Fruit fly (Drosophila melanogaster) whole organism, larva: ENCODE measurements around the gene Cks85A.

ENCODE experiments used
- noc ChIP-seq: fragments of 200-800 bp; sonication (Bioruptor generic); optimal IDR thresholded peaks from 3 replicates; lab custom pipeline; 2019; ENCODE audit warnings: missing biosample characterization, mild to moderate bottlenecking, missing genetic modification characterization, moderate library complexity

The Cks85A gene

dm6 chr3R:8725179-8725578, 6.9 kb upstream of the Cks85A start, which contains the start of gene ouib:
TSS of gene ouib (plus strand) at chr3R:8725479.
- TF ChIP-seq noc = no peak

DNA sequence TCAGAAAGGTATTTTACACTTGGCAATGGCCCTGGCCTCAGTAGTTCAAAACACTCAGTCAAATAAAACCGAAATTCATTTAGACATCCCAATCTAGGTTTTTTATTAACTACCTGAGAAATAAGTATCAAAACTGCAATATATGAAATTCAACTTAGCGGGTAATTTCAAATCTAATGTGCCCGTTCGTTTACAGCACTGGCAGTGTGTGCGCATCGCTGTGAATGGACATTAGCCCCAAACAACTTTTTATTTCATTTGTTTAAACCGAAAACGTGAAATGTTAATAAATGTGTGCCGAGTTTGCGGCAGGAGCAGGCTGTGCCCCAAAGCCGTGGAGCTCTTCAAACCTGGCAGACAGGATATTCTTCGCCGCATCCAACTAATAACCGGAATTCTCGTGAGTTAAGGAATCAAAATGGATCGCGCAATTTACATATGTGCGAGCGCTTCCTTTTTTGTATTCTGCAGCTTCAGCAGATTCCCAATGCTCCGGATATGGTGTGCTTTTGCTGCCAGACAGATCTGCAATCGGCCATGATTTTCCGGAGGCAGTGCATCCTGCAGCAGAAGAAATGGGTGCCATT, 4.8 kb upstream of the Cks85A start, which contains the start of gene nom:
Gene nom, plus strand, starts transcription at position 213 of the 587 bp plus-strand sequence.
- TF ChIP-seq noc = no peak

- TF ChIP-seq noc = no peak
These were observed 2.8 kb upstream of the Cks85A start, which contains the start of gene CG8136 for dm6 chr3R:8721071-8721470. TSS of gene CG8136 (plus strand) at chr3R:8721371.

dm6 chr3R:8718898-8719297, 642 bp upstream of the Cks85A start, which contains the start of gene CG11760:
TSS of gene CG11760 (plus strand) at chr3R:8719198.
- TF ChIP-seq noc = no peak

- no peak for TF ChIP-seq noc
These were observed 1.7 kb downstream of the Cks85A start for dm6 chr3R:8716551-8716879.

- TF ChIP-seq noc = no peak
These were observed 2.3 kb downstream of the Cks85A start, which contains the start of gene TMEM216 for dm6 chr3R:8715851-8716550. TSS of gene TMEM216 (plus strand) at chr3R:8716243.

DNA sequence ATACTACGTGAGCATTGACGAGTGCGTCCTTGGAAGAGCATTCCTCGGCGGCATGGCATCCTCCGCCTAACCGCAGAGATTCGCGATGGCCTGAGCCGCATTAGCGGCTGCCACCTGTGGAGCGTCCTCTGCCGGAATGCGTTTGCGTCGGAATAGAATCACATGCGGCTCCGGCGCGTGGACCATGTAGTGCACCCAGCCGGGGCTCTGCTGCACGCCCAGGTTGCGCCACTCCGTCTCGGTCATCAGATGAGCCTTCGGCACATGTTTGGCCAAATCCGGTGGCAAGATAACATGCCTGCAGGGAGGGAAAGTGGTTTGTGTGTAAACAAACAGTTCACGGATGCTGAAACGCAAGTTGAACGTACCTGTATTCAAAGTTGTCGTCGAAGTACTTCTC, 2.9 kb downstream of the Cks85A start:
- TF ChIP-seq noc = no peak

DNA sequence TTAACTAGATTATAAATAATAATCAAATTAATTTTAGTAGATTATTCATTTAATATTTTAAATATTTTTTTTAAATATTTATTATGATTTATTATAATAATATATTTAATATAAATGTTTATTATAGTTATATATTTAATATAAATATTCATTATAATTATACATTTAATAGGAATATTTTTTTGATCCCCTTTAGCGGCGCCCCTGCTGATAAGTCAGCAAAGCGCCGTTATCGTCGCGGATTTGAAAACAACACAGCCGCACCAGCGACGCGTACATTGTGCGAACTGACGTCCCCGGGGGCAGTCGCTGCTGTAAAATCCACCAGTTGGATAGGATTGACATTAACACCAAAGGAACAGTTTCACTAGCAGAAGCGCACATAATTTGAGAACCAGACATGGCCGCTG, 5.5 kb downstream of the Cks85A start, which contains the start of gene CG8112:
Gene CG8112, plus strand, starts transcription at position 212 of the 410 bp plus-strand sequence.
- TF ChIP-seq noc = no peak

DNA sequence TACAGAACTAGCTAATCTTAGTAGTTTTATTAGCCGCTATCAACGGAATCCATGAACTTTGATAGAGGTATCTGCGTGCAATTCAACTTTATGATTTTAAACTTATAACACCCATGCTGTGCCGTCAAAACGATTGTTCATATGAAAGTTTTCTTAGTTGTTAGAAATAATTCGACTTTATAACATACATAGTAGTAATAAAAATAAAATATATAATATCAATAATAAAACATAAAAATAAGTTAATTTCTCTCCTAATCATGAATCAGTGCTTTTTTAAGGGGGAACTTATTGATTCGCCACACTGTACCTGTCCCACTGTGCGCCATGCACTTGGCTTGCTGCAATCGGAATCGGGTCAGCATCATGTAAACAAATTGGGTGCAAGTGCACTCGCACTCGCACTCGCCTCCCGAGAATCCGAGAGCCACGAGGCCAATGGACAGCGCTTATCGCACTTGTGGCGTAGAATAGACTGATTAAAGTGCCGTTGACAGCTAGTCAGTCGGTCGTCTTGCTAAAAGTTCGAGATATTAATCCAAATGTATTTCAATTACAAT, 6.3 kb downstream of the Cks85A start:
- peak; percentile 15 for TF ChIP-seq noc

- TF ChIP-seq noc = no peak
These were observed 11.1 kb downstream of the Cks85A start for dm6 chr3R:8707166-8707565.

- TF ChIP-seq noc = no peak
These were observed 12.7 kb downstream of the Cks85A start for dm6 chr3R:8705323-8706097.

- no peak for TF ChIP-seq noc
These were observed 13.6 kb downstream of the Cks85A start for dm6 chr3R:8704669-8705068.

DNA sequence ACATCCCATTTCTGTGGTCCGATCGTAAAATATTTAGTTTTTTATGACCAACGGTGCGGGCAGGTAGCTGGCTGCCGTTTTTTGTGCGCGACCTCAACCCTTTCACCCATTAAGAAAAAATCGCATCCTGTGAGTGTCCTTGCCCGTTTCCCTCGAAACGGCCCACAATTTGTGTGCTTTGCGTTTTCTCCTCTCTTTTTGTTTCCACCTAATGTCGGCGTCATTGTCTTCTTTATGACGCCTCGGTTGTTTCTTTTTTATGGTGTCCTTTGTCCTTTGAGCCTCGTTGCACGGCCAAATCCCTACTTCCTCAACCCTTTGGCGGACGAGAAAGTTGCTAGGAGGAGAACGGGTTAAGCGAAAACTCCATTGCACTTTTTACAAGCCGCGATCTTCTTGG, 17.1 kb downstream of the Cks85A start:
- TF ChIP-seq noc = no peak

DNA sequence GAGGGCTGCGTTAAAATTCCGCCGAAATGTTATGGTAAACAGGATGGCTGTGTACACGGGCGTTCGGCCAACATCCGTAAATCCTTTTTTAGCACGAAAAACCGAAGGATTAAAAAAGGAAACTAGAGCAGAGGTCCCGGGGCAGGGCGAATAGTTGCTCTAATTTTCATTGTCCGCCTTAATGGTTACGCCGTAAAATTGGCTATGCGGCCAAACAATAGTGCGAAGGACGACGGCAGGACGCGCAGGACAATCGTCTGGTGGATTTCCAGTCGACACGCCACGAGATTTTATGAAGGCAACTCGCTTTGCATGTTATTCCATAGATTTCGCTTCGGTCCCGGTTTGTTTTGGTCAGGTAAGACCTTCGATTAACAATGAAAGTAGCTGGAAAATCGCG, 17.6 kb downstream of the Cks85A start:
- no peak for TF ChIP-seq noc

- no peak for TF ChIP-seq noc
These were observed 19.0 kb downstream of the Cks85A start for dm6 chr3R:8699230-8699629.

dm6 chr3R:8697772-8698259, 20.4 kb downstream of the Cks85A start, which contains the start of gene hb:
TSS of gene hb (minus strand) at chr3R:8697822.
- no peak for TF ChIP-seq noc
